Fruit fly (Drosophila melanogaster): Measurements from ENCODE around the gene Arts.
A peak's percentile ranks its signal among the peaks of the same experiment; 100 is the strongest.

Arts gene

dm6 chr3L:16569456-16569855, 33.2 kb upstream of the Arts start:
- no peak for TF ChIP-seq ato (GFP tag; IDR thresholded peaks at IDR 0.05; ENCODE audit: partially characterized antibody)
- TF ChIP-seq sd (tag; optimal IDR thresholded peaks at IDR 0.05) = peak; percentile 95
- no peak for TF ChIP-seq zen (tag; optimal IDR thresholded peaks at IDR 0.05)
- TF ChIP-seq emc (GFP tag; optimal IDR thresholded peaks at IDR 0.05) = no peak
- peak; percentile 66 for TF ChIP-seq CG7745 (tag; optimal IDR thresholded peaks at IDR 0.05)
- peak; percentile 96 for TF ChIP-seq CG12769 (tag; optimal IDR thresholded peaks at IDR 0.05)
- peak; percentile 52 for TF ChIP-seq CG10543 (GFP tag; optimal IDR thresholded peaks at IDR 0.05)
- no peak for TF ChIP-seq CG7963 (GFP tag; IDR thresholded peaks at IDR 0.05; ENCODE audit: partially characterized antibody)
- peak; percentile 28 for TF ChIP-seq abd-A (tag; optimal IDR thresholded peaks at IDR 0.05)
- no peak for TF ChIP-seq Hr3 (GFP tag; optimal IDR thresholded peaks at IDR 0.05)
- TF ChIP-seq ftz-f1 (GFP tag; optimal IDR thresholded peaks at IDR 0.05) = peak; percentile 75
- peak; percentile 48 for TF ChIP-seq kni (GFP tag; optimal IDR thresholded peaks at IDR 0.05)
- TF ChIP-seq CG8359 (GFP tag; optimal IDR thresholded peaks at IDR 0.05; ENCODE audit: borderline replicate concordance) = peak; percentile 14
- peak; percentile 7 for TF ChIP-seq CG8281 (tag; optimal IDR thresholded peaks at IDR 0.05)
- no peak for TF ChIP-seq sc (optimal IDR thresholded peaks at IDR 0.05)
- no peak for TF ChIP-seq sc (GFP tag; optimal IDR thresholded peaks at IDR 0.05)
- TF ChIP-seq Doc3 (GFP tag; IDR thresholded peaks at IDR 0.05; ENCODE audit: partially characterized antibody) = no peak
- no peak for TF ChIP-seq tna (GFP tag; IDR thresholded peaks at IDR 0.05; ENCODE audit: partially characterized antibody)
- TF ChIP-seq Opbp (GFP tag; IDR thresholded peaks at IDR 0.05; ENCODE audit: partially characterized antibody) = 0 out of 3 replicates have a peak, but pooled peaks have one; percentile 10
- TF ChIP-seq Hr78 (GFP tag; optimal IDR thresholded peaks at IDR 0.05) = peak in 1 of 2 experiments; percentile 69
- TF ChIP-seq CG4328 (GFP tag; optimal IDR thresholded peaks at IDR 0.05) = peak; percentile 13
- TF ChIP-seq Med (GFP tag) = peak; percentile 4
- peak; percentile 57 for TF ChIP-seq crol (GFP tag; IDR thresholded peaks at IDR 0.05)
- TF ChIP-seq sens (GFP tag) = peak; percentile 26
- TF ChIP-seq CG14050 (GFP tag; IDR thresholded peaks at IDR 0.05) = no peak

- TF ChIP-seq CG17912 (GFP tag; optimal IDR thresholded peaks at IDR 0.05) = no peak
- TF ChIP-seq bcd (GFP tag; optimal IDR thresholded peaks at IDR 0.05) = peak; percentile 29
- TF ChIP-seq CG6791 (GFP tag; IDR thresholded peaks at IDR 0.05; ENCODE audit: partially characterized antibody) = no peak
- TF ChIP-seq toy (GFP tag; IDR thresholded peaks at IDR 0.05) = no peak
- TF ChIP-seq Dip3 (GFP tag; optimal IDR thresholded peaks at IDR 0.05) = peak; percentile 8
- TF ChIP-seq mld (GFP tag; IDR thresholded peaks at IDR 0.05; ENCODE audit: partially characterized antibody) = no peak
- TF ChIP-seq knrl (GFP tag; IDR thresholded peaks at IDR 0.05; ENCODE audit: partially characterized antibody) = no peak
- TF ChIP-seq nerfin-2 (GFP tag; IDR thresholded peaks at IDR 0.05; ENCODE audit: partially characterized antibody) = no peak
- TF ChIP-seq lmd (GFP tag; IDR thresholded peaks at IDR 0.05) = peak; percentile 75
- no peak for TF ChIP-seq CG15696 (tag; optimal IDR thresholded peaks at IDR 0.05)
- no peak for TF ChIP-seq kah (GFP tag; optimal IDR thresholded peaks at IDR 0.05)
- peak; percentile 64 for TF ChIP-seq CG10147 (GFP tag; optimal IDR thresholded peaks at IDR 0.05)
- no peak for TF ChIP-seq Six4 (GFP tag; optimal IDR thresholded peaks at IDR 0.05)
- TF ChIP-seq dpn (GFP tag; optimal IDR thresholded peaks at IDR 0.05) = peak; percentile 57 to 61
- peak; percentile 85 for TF ChIP-seq Rfx (GFP tag; IDR thresholded peaks at IDR 0.05)
- TF ChIP-seq zf30C (GFP tag; optimal IDR thresholded peaks at IDR 0.05) = peak; percentile 54
- TF ChIP-seq luna (GFP tag; optimal IDR thresholded peaks at IDR 0.05) = no peak
- peak; percentile 59 for TF ChIP-seq CG30403 (GFP tag; optimal IDR thresholded peaks at IDR 0.05)
- peak; percentile 55 for TF ChIP-seq CG7556 (GFP tag; optimal IDR thresholded peaks at IDR 0.05)
- peak; percentile 60 for TF ChIP-seq CG8924 (tag; optimal IDR thresholded peaks at IDR 0.05)
- TF ChIP-seq br (optimal IDR thresholded peaks at IDR 0.05) = no peak
- peak; percentile 42 for TF ChIP-seq CG13296 (GFP tag; optimal IDR thresholded peaks at IDR 0.05)
- TF ChIP-seq CG12155 (GFP tag; optimal IDR thresholded peaks at IDR 0.05) = peak; percentile 35
- TF ChIP-seq sisA (GFP tag; IDR thresholded peaks at IDR 0.05) = no peak; the same call in 1 of the 2 replicates
Measured at dm6 chr3L:16571014-16571738, 31.5 kb upstream of the Arts start.

Data from whole organism, embryonic.